Fruit fly (Drosophila melanogaster): ENCODE data around the gene CG9399.

- TF ChIP-seq CG8301 (tag; optimal IDR thresholded peaks at IDR 0.05) (no peak), EcR (GFP tag; optimal IDR thresholded peaks at IDR 0.05) (no peak), CG10348 (GFP tag; IDR thresholded peaks at IDR 0.05) (no peak), CG15710 (tag; optimal IDR thresholded peaks at IDR 0.05) (no peak), CG8159 (tag; optimal IDR thresholded peaks at IDR 0.05) (no peak)
Measured at dm6 chr3R:9591769-9592388, 17.9 kb upstream of the CG9399 start.

All from whole organism, pupa.